Fruit fly (Drosophila melanogaster) ovary, adult (tissue): Measurements from ENCODE around the gene Ucp4B.

Experiments
- CG17801 ChIP-seq: fragments of 200-800 bp; optimal IDR thresholded peaks from 2 replicates; lab custom pipeline; 2019; ENCODE audit warnings: missing biosample characterization, mild to moderate bottlenecking, missing genetic modification characterization, moderate library complexity; ENCODE audit not compliant: partially characterized antibody

Gene Ucp4B

DNA sequence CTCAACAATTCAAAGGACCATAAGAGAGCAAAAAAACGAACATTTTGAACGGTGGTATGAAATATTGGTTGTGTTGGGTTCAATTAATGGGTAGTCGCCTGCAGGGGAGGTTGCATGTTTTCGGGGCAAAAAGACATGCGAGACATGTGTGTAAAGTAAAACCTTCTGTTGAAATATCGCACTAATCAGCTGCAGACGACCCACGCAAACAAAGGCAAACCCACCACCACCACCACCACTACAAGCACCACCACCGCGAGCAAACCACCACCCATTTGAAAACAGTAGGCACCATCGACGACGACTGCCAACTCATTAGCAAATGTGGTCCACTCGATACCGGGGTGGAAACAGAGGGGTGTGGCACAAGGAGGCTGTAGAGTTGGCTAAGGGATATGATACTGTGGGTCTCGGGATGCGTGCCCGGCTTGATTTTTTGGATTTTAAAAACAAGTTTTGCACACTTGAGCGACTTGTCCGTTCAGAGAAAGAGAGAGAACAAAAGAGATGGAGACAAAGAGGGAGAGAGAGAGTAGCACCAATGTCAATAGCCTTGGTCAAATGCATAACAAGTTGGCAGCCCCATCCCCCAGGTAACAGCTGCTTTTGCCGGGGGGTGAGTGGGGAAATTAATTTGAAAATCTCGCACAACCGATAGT lies 7.5 kb downstream of the Ucp4B start:
- no peak for TF ChIP-seq CG17801 (GFP tag; lab: Kevin White, UChicago)

DNA sequence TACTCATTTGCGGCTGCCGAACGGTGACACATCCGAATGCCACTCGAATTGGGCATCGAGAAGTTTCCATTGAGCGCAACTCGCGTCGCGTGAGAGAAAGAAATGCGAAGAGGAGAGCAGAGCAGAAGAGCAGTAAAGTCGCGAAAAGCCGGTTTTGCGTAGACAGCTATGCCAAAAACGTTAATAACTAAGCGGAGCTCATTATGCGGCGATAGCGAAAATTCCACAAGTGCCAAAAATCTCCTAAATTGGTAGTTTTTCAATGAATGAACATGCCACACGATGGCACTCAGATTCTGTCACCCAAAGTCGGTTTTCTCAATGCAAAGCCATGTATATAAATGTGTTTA lies 8.0 kb downstream of the Ucp4B start:
- TF ChIP-seq CG17801 (GFP tag; lab: Kevin White, UChicago), result no peak

DNA sequence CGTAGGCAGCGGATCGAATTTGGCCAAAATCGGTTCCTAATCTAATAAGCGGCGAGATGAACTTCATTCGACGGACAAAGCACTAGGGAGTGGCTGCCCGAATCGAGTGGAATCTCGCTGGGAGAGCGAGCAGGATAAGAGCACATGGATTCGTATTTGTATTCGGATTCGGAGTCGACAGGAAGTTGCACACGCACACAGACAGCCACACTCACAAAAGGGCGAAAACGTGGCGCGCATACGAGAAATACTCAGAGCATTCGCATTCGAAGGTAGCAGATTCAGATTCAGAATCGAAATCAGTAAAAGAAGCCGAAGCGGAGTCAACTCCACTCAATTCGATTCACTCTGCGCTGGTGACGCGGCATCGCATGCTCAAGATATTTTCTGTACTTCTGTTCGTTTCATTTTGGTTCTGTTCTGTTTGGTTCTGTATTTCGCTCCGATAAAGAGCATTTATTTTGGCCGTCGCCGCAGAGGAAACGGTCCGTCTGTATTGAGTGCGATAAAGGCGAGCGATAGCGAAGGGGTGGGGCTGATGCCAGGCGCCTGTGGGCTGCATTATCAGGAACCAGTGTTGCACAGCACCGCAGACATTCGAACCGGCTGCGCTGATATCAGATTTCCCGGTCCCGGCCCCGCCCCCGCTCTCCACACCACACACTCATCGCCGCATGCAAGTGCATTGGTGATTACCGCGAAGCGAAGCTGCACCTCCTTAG lies 8.8 kb downstream of the Ucp4B start:
- no peak for TF ChIP-seq CG17801 (GFP tag; lab: Kevin White, UChicago)

DNA sequence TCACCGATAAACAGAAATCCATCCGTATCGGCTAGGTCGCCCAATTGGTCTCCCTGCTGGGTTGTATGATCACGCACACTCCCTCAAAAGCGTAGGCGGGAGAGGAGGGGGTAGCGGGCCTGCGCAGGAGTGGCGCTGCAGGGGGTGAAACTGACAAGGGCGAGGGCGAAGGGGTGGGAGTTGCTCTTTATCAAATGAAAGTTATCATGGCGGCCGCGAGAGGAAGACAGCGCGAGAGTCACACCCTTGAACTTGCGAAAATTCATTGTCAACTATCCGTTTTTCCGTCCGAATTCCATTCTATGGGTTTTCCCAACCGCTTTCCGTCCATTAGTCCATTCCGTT lies 9.4 kb downstream of the Ucp4B start:
- TF ChIP-seq CG17801 (GFP tag; lab: Kevin White, UChicago), result no peak

DNA sequence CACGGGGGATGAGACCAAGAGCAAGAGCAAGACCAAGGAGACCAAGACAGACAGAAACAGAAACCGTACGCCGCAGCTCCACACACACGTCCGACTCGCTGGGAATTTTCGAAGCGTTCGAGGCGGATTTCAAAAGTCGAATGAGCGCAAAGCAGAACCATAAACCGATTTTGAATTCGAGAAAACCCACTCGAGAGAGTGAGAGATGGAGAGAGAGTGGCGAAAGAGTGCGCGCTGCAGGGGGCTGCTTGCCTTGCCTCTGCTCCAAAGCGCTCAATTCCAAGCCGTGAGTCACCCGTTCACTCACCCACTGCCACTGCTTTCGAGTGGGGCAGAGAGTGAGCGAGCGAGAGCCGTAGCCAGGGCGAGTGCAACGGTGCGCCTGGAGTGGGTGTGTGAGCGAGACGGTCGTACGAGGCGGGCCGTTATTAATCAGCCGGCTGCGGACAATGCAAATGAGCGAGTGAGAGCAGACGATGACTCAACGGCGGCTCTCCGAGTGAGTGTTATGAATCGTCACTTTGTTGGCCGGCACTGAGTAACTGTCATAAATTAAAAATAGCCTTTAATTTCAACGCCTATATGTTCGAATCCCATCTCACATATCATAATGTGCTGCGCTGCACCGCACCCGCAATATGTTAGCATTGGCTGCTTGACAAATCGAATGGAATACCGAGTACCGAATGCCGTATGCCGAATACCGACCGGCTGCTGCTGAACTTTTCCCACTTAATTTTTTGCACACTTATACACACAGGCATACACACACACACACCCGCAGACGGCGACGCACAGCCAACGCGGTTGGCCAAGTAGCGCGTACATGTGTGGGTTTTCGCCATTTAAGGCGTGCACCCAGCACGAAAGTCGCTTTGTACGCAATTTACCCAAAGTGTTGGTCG lies 10.6 kb downstream of the Ucp4B start:
- TF ChIP-seq CG17801 (GFP tag; lab: Kevin White, UChicago), result peak; percentile 70

DNA sequence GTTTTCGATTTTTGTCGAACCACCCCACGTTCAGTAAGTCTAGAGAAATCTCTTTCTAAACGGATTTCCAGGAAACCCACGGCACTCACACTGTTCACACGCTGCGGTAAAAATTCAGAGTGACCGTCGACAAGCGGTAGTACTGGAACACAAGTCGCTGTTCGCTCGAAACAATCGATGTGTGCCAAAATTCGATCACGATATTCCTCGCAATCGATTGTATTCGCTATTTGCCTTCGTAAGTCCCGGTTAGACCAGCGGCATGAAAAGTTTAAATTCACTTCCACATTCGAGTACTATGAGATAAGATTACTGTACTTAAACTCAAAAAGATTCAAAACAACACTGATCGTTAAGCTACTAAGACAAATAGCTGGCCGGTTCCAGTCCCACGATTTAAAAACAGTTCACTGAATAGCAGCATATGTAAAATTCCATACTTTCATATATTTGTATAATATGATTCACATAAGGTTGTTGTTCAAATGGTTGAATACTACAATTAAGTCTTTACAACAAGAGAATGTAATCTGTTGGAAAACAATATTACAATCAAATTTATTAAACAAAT lies 11.3 kb downstream of the Ucp4B start, which contains the start of gene chic:
TSS of gene chic (minus strand) at position 157 of the 571 bp plus-strand sequence.
- TF ChIP-seq CG17801 (GFP tag; lab: Kevin White, UChicago), result peak; percentile 43

DNA sequence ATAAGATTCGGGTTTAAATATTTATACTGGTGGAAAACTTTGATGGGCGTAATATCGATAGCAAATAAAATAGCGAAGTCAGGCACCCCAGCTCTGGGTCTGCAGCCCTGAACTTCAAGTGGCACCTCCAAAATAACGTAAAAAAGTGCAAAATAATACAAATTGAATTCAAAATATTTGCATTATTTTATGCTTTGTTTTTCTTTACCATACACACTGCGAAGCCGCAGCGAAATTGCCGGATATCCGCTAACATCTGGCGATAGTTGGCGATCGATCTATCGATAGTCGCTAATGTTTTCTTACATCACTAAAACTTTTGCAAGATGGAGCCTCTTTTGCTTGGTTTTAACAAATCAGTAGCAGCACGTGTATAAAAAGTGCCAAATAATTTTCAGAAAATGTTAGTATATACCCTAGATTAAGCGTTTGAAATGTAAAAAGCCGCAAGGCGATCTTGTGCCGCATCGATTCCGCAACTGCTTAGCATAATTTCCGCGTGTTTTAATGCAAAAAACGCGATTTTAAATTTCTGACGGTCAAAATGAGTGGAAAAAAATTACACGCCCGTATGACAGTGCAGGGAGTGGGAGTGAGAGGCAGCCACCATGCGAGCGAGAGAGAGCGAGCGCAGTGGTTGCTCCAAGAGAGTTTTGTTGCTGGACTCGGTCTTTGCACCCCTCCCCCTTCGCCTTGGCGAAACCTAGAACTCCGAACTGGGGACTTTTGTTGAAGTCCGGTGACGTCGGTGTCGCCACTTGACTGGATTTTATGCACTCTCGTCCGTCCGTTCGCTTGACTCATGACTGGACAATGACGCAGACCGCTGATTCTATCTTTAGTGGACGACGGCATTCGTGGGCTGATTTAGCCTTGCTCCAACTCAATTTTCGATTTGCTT lies 12.0 kb downstream of the Ucp4B start, which contains the start of gene eIF4A:
TSS of gene eIF4A (plus strand) at position 332 of the 901 bp plus-strand sequence.
- peak; percentile 27 for TF ChIP-seq CG17801 (GFP tag; lab: Kevin White, UChicago)

DNA sequence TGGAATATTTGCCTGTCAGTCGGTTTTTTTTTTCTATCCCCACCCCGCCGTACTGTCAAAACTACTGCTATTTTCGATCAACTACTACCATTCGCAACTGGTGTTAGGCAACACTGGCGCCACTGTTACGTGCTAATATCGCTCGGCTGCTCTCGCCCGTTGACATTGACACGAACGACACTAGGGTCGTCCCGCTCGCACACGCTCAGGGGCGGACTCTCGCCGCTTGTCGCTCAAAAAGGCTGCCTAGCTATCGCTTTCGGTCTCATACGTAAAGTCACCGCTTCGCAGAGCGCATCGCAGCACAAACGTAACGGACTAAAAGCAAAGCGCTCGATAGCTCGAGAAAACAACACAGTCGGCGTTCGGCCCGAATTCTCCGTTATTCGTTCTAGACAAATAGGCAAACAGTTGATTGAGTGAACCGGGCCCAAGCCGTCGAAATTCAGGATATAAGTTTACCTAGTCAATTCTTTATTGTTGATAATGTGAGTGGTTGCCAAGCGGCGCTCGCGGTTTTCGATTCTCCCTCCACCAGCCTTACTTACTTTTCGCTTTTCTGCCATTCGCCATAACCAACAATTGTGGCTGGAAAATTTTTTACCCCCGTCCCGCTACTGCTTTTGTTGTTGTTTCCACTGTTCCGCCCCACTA lies 12.8 kb downstream of the Ucp4B start:
- peak; percentile 64 for TF ChIP-seq CG17801 (GFP tag; lab: Kevin White, UChicago)

DNA sequence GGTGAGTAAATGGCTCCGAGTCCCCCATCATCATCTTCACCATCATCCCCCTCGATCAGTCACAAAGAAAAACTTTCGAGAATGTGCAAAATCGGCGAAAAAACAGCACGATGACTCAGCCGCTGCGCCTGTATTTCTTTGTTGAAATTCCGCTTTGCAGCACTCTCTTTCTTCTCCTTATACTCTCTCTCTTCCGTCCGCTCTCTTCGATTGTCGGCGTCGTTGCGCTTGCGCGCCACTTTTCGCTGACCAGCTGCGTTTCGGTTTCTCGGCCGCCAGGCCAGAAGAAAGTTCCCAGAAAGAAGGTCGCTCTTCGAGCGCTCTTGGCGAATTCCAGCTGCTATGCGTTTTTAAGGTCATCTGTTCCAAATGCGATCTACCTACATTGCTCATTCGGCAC lies 13.6 kb downstream of the Ucp4B start:
- TF ChIP-seq CG17801 (GFP tag; lab: Kevin White, UChicago), result no peak

DNA sequence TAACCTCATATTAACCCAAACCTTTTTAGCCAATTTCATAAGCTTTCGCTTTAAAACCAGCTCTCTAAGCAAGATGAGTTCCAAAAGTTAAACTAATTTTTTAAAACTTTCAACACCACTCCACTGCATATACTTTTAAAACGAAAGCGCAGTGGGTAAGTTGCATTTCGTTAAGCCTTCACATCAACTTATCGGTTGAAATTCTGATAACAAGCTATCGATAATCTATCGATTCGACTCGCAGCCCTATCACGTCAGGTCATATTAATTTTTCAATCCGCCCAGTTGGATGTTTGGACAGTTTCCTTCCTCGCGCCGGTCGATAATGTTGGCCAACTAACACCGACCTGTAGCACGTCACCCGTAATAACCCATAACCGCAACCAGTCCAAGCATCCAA lies 16.4 kb downstream of the Ucp4B start, which contains the start of gene ifc:
TSS of gene ifc (plus strand) at position 255 of the 400 bp plus-strand sequence.
- TF ChIP-seq CG17801 (GFP tag; lab: Kevin White, UChicago), result peak; percentile 63

DNA sequence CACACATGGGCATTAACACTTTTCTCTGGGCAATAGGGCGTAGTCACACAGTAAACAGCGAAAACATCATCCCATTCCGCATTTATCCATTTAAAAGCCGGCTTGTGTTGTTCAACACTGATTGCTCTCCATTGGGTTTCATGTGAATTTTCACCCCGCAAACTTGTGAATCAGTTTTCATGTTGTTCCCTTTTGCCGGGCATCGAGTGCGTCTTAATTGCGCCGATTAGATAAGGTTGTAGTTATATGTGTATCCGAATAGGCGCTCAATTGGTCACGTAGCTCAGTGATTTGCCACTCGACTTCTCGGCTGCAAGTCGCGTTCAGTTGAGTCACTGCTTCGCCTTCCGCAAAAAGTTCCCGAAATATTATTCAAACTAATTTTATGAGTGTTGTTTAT lies 17.3 kb downstream of the Ucp4B start:
- no peak for TF ChIP-seq CG17801 (GFP tag; lab: Kevin White, UChicago)

DNA sequence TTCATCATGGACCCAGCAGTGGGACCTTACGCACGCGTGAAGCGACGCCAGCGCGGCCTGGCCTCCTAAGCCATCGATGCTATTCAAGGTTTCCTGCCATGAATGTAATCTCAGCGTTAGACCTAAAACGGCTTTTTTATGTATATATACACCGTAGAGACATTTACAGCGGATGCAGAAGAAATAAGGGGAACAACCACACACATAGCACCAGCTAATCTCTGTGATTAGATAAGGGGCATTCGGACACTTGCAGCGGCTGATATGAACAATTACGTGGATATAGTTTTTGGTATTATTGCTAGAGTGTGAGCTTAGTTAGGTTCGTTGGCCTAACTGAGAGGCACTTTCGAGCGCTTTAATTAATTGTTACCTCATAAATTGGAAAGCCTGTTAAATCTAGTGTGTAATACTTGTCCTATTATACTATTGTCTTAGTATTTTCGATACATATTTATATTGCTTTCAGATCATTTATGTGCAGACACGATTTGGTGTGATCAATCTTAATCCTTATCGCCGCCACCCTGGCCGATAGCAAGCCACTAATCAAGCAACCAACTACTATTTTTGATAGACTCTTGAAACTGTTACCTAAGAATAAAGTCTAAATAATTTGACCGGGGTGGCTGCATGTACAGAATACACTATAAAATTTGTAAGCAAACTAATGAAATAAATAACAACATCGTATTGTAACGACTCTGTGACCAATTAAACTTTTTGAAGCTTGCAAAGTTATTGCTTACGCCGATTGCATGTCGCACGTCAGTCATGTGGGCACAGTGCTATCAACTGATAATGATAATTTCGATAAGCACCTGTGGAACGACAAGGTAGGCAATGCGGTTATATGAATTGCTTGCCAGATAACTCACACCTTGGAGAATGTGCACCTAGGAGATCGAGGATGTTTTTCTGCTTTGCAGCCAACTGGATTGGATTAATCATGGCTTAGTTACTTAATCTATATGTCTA lies 18.7 kb downstream of the Ucp4B start:
- TF ChIP-seq CG17801 (GFP tag; lab: Kevin White, UChicago), result no peak
